Worm (Caenorhabditis elegans) whole organism, late embryonic: Measurements from ENCODE around the gene srxa-8.

ENCODE experiments used
- C38D4.7 ChIP-seq: fragments of 200-800 bp; sonication (Bioruptor generic); optimal IDR thresholded peaks from 2 replicates; lab custom pipeline; 2018; ENCODE audit warnings: mild to moderate bottlenecking, missing genetic modification characterization, moderate library complexity, missing compliant biosample characterization
- F13H6.1 ChIP-seq: sonication (generic microtip); optimal IDR thresholded peaks from 2 replicates; lab custom pipeline; 2016; ENCODE audit warnings: missing genetic modification characterization, missing compliant biosample characterization
- K02D7.2 ChIP-seq: sonication (generic microtip); optimal IDR thresholded peaks from 2 replicates; lab custom pipeline; 2017; ENCODE audit warnings: mild to moderate bottlenecking, missing genetic modification characterization, missing compliant biosample characterization
- ceh-14 ChIP-seq: sonication (generic microtip); optimal IDR thresholded peaks from 2 replicates; lab custom pipeline; 2016; ENCODE audit warnings: missing genotype, missing genetic modification characterization, missing compliant biosample characterization
- ceh-18 ChIP-seq: sonication (generic microtip); optimal IDR thresholded peaks from 2 replicates; lab custom pipeline; 2016; ENCODE audit warnings: missing genetic modification characterization, missing compliant biosample characterization
- ceh-22 ChIP-seq: sonication (generic microtip); optimal IDR thresholded peaks from 2 replicates; lab custom pipeline; 2017; ENCODE audit warnings: missing biosample characterization, missing genetic modification characterization
- ceh-48 ChIP-seq: sonication (generic microtip); optimal IDR thresholded peaks from 2 replicates; lab custom pipeline; 2016; ENCODE audit warnings: missing genetic modification characterization, inconsistent platforms, missing compliant biosample characterization
- elt-2 ChIP-seq: sonication (generic microtip); optimal IDR thresholded peaks from 2 replicates; lab custom pipeline; 2016; ENCODE audit warnings: missing genetic modification reagents, missing genetic modification characterization, missing compliant biosample characterization
- fax-1 ChIP-seq: sonication (generic microtip); optimal IDR thresholded peaks from 2 replicates; lab custom pipeline; 2016; ENCODE audit warnings: missing genotype, missing genetic modification characterization, missing compliant biosample characterization
- gmeb-2 ChIP-seq: sonication (generic microtip); optimal IDR thresholded peaks from 2 replicates; lab custom pipeline; 2016; ENCODE audit warnings: missing genetic modification characterization, inconsistent platforms, missing compliant biosample characterization
- hlh-6 ChIP-seq: sonication (generic microtip); optimal IDR thresholded peaks from 2 replicates; lab custom pipeline; 2016; ENCODE audit warnings: missing genotype, missing genetic modification characterization, missing compliant biosample characterization
- hlh-8 ChIP-seq: sonication (generic microtip); optimal IDR thresholded peaks from 2 replicates; lab custom pipeline; 2016; ENCODE audit warnings: missing genotype, missing genetic modification characterization, missing compliant biosample characterization
- lim-6 ChIP-seq: sonication (generic microtip); optimal IDR thresholded peaks from 2 replicates; lab custom pipeline; 2016; ENCODE audit warnings: missing genetic modification characterization, missing compliant biosample characterization
- pha-2 ChIP-seq: sonication (generic microtip); optimal IDR thresholded peaks from 2 replicates; lab custom pipeline; 2017; ENCODE audit warnings: mild to moderate bottlenecking, missing genetic modification characterization, missing compliant biosample characterization
- pros-1 ChIP-seq: fragments of 150-350 bp; optimal IDR thresholded peaks from 2 replicates; lab custom pipeline; 2014; ENCODE audit warnings: missing biosample characterization, missing genetic modification reagents, missing genetic modification characterization
- syd-9 ChIP-seq: sonication (generic microtip); optimal IDR thresholded peaks from 2 replicates; lab custom pipeline; 2016; ENCODE audit warnings: mild to moderate bottlenecking, missing genetic modification characterization, moderate library complexity, missing compliant biosample characterization
- unc-86 ChIP-seq: sonication (generic microtip); optimal IDR thresholded peaks from 2 replicates; lab custom pipeline; 2016; ENCODE audit warnings: missing genetic modification characterization, missing compliant biosample characterization

Gene srxa-8

DNA sequence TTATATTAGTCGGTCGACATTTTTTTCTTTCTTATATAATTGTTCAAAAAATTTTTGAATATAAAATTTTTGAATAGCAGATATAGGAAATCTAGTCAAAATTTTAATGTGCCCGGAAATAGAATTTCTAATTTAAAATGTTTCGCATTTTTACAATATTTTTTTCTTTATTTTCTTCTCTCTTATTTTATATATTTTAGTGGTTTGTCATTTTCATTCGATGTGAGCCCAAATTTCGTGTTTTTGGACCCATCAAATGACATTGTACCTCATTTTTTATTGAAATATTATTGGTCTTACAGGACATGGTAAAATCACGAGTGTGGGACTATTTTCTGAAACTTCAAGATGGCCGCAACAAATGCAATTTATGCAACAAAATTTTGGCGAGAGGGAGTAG, 46.5 kb downstream of the srxa-8 start, which contains the start of gene K09A11.1:
Gene K09A11.1, plus strand, starts transcription at position 301 of the 400 bp plus-strand sequence.
- TF ChIP-seq ceh-18 (no peak), hlh-8 (tag; lab: Kevin White, UChicago) (no peak), ceh-22 (tag; lab: Kevin White, UChicago) (no peak), lim-6 (tag; lab: Kevin White, UChicago) (no peak), F13H6.1 (tag; lab: Kevin White, UChicago) (no peak), hlh-6 (tag; lab: Kevin White, UChicago) (no peak), K02D7.2 (no peak), pha-2 (tag; lab: Kevin White, UChicago) (no peak), C38D4.7 (no peak), gmeb-2 (tag; lab: Kevin White, UChicago) (no peak), ceh-14 (tag; lab: Kevin White, UChicago) (no peak), ceh-48 (tag; lab: Kevin White, UChicago) (no peak), unc-86 (no peak), fax-1 (tag; lab: Kevin White, UChicago) (no peak), pros-1 (tag; lab: Kevin White, UChicago) (no peak)

ce11 chrX:13257577-13257976, 51.1 kb downstream of the srxa-8 start, which contains the start of gene K08H2.10:
Gene K08H2.10 (plus strand): TSS chrX:13257806.
- TF ChIP-seq syd-9 (tag; lab: Kevin White, UChicago) (no peak), elt-2 (tag; lab: Kevin White, UChicago) (peak; percentile 92)
